Worm (Caenorhabditis elegans): ENCODE measurements around the gene C27B7.5.

DNA sequence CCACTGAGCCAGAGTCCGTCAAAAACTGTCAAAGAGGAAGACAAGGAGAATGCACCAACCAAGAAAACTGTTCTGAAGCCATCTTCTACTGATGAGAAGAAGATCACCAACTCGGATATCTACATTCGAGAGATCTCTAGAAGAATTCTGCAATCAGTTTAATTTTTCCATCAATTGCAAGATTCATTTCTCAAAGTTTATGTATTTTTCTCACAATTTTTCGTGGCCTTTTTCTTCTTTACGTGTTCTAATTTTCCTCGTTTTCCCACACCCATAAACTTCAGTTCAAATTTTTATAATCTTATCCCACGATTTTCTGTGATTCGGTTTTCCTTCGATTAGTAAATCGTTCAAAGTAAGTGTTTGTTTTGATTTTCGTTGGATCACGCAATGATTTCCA lies 27.6 kb upstream of the C27B7.5 start, which contains the start of gene hdl-2:
- no peak for TF ChIP-seq syd-9 (tag; optimal IDR thresholded peaks at IDR 0.05)
- TF ChIP-seq rnt-1 (tag; optimal IDR thresholded peaks at IDR 0.05), result no peak
- TF ChIP-seq sdc-2 (tag; optimal IDR thresholded peaks at IDR 0.05), result no peak
